Worm (Caenorhabditis elegans) whole organism, L4 larva: Measurements from ENCODE around the gene rbmx-2.
A peak's percentile ranks its signal among the peaks of the same experiment; 100 is the strongest.

Source experiments
- D1046.2 ChIP-seq: fragments of 200-800 bp; sonication (Bioruptor generic); IDR thresholded peaks from 2 replicates; pipeline ENCODE4 v1.3.6; 2022; ENCODE audit warnings: missing genetic modification characterization, missing compliant biosample characterization
- F10B5.3 ChIP-seq: sonication (generic microtip); optimal IDR thresholded peaks from 2 replicates; lab custom pipeline; 2016; ENCODE audit warnings: mild to moderate bottlenecking, missing genetic modification characterization, missing compliant biosample characterization
- T26A8.4 ChIP-seq: fragments of 200-800 bp; sonication (Bioruptor generic); IDR thresholded peaks from 2 replicates; pipeline ENCODE4 v1.3.6; 2022; ENCODE audit warnings: missing genetic modification characterization, missing compliant biosample characterization
- Y105C5A.15 ChIP-seq: fragments of 200-800 bp; sonication (Bioruptor generic); IDR thresholded peaks from 2 replicates; pipeline ENCODE4 v1.3.6; 2022; ENCODE audit warnings: missing genetic modification characterization, missing compliant biosample characterization
- Y48G9A.11 ChIP-seq: fragments of 200-800 bp; sonication (Bioruptor generic); IDR thresholded peaks from 2 replicates; pipeline ENCODE4 v1.3.6; 2022; ENCODE audit warnings: missing genetic modification reagents, missing genetic modification characterization, missing compliant biosample characterization
- Y75B8A.6 ChIP-seq: fragments of 200-800 bp; sonication (Bioruptor generic); IDR thresholded peaks from 2 replicates; pipeline ENCODE4 v1.3.6; 2022; ENCODE audit warnings: missing genetic modification reagents, missing genetic modification characterization, missing compliant biosample characterization
- ZK337.2 ChIP-seq: fragments of 200-800 bp; sonication (Bioruptor generic); IDR thresholded peaks from 2 replicates; pipeline ENCODE4 v1.3.6; 2022; ENCODE audit warnings: missing genetic modification reagents, missing genetic modification characterization, missing compliant biosample characterization
- attf-4 ChIP-seq: sonication (generic microtip); optimal IDR thresholded peaks from 3 replicates; lab custom pipeline; 2017; ENCODE audit warnings: missing biosample characterization, missing genetic modification characterization
- ceh-44 ChIP-seq: fragments of 200-800 bp; sonication (Bioruptor generic); IDR thresholded peaks from 2 replicates; pipeline ENCODE4 v1.3.6; 2022; ENCODE audit warnings: missing genetic modification reagents, missing genetic modification characterization, missing compliant biosample characterization
- ces-1 ChIP-seq: fragments of 150-350 bp; sonication (generic microtip); optimal IDR thresholded peaks from 4 replicates; lab custom pipeline; 2014; ENCODE audit warnings: missing biosample characterization, missing genetic modification reagents, missing genetic modification characterization
- ctbp-1 ChIP-seq: fragments of 200-800 bp; sonication (Bioruptor generic); IDR thresholded peaks from 2 replicates; pipeline ENCODE4 v1.3.6; 2022; ENCODE audit warnings: missing genetic modification reagents, missing genetic modification characterization, missing compliant biosample characterization
- daf-12 ChIP-seq: fragments of 150-350 bp; optimal IDR thresholded peaks from 2 replicates; lab custom pipeline; 2014; ENCODE audit warnings: missing biosample characterization, missing genetic modification reagents, missing genetic modification characterization
- daf-16 ChIP-seq, 3 experiments: sonication (generic microtip); optimal IDR thresholded peaks; 2 replicates each; lab custom pipeline; 2016 to 2017; ENCODE audit warnings: missing genetic modification characterization in 3 of 3, missing genetic modification reagents in 3 of 3, mild to moderate bottlenecking in 2 of 3, missing compliant biosample characterization in 2 of 3, missing biosample characterization in 1 of 3, moderate library complexity in 1 of 3
- daf-8 ChIP-seq: fragments of 200-800 bp; sonication (Bioruptor generic); IDR thresholded peaks from 2 replicates; pipeline ENCODE4 v1.3.6; 2022; ENCODE audit warnings: missing genetic modification characterization, missing compliant biosample characterization
- dmd-8 ChIP-seq: fragments of 200-800 bp; sonication (Bioruptor generic); IDR thresholded peaks from 2 replicates; pipeline ENCODE4 v1.3.6; 2022; ENCODE audit warnings: missing genetic modification characterization, missing compliant biosample characterization
- dpl-1 ChIP-seq: fragments of 150-350 bp; optimal IDR thresholded peaks from 2 replicates; lab custom pipeline; 2014; ENCODE audit warnings: missing biosample characterization, missing genetic modification reagents, missing genetic modification characterization
- dve-1 ChIP-seq: sonication (generic microtip); optimal IDR thresholded peaks from 2 replicates; lab custom pipeline; 2017; ENCODE audit warnings: antibody characterized with exemption, mild to moderate bottlenecking, missing genetic modification characterization, missing compliant biosample characterization; ENCODE audit not compliant: insufficient read depth
- egl-27 ChIP-seq: sonication (generic microtip); optimal IDR thresholded peaks from 3 replicates; lab custom pipeline; 2017; ENCODE audit warnings: missing biosample characterization, missing genetic modification reagents, missing genetic modification characterization
- fkh-10 ChIP-seq: fragments of 150-350 bp; optimal IDR thresholded peaks from 2 replicates; lab custom pipeline; 2014; ENCODE audit warnings: missing biosample characterization, missing genetic modification reagents, missing genetic modification characterization
- fos-1 ChIP-seq: fragments of 150-350 bp; optimal IDR thresholded peaks from 2 replicates; lab custom pipeline; 2014; ENCODE audit warnings: missing biosample characterization, missing genetic modification characterization
- gei-8 ChIP-seq: fragments of 200-800 bp; sonication (Bioruptor generic); optimal IDR thresholded peaks from 2 replicates; lab custom pipeline; 2018; ENCODE audit warnings: mild to moderate bottlenecking, missing genetic modification characterization, missing compliant biosample characterization
- hif-1 ChIP-seq, 2 experiments: sonication (generic microtip); optimal IDR thresholded peaks; 2 replicates each; lab custom pipeline; 2016 to 2017; ENCODE audit warnings: missing compliant biosample characterization in 2 of 2, missing genetic modification characterization in 2 of 2, missing genetic modification reagents in 2 of 2, missing genotype in 2 of 2, mild to moderate bottlenecking in 1 of 2
- hlh-11 ChIP-seq: fragments of 200-800 bp; sonication (Bioruptor generic); optimal IDR thresholded peaks from 2 replicates; lab custom pipeline; 2018; ENCODE audit warnings: mild to moderate bottlenecking, missing genetic modification characterization, missing compliant biosample characterization
- hlh-30 ChIP-seq: sonication (generic microtip); optimal IDR thresholded peaks from 2 replicates; lab custom pipeline; 2017; ENCODE audit warnings: antibody characterized with exemption, mild to moderate bottlenecking, missing genetic modification characterization, missing compliant biosample characterization; ENCODE audit not compliant: insufficient read depth
- hmg-1.1 ChIP-seq: fragments of 200-800 bp; sonication (Bioruptor generic); IDR thresholded peaks from 2 replicates; pipeline ENCODE4 v1.3.6; 2022; ENCODE audit warnings: missing genetic modification reagents, missing genetic modification characterization, missing compliant biosample characterization
- lim-7 ChIP-seq: fragments of 200-800 bp; sonication (Bioruptor generic); IDR thresholded peaks from 2 replicates; pipeline ENCODE4 v1.3.6; 2022; ENCODE audit warnings: missing genetic modification characterization, missing compliant biosample characterization
- lin-1 ChIP-seq: fragments of 200-800 bp; sonication (Bioruptor generic); IDR thresholded peaks from 2 replicates; pipeline ENCODE4 v1.3.6; 2022; ENCODE audit warnings: missing genetic modification reagents, missing genetic modification characterization, missing compliant biosample characterization
- lir-3 ChIP-seq: sonication (generic microtip); optimal IDR thresholded peaks from 2 replicates; lab custom pipeline; 2016; ENCODE audit warnings: mild to moderate bottlenecking, missing genetic modification characterization, missing compliant biosample characterization
- lsy-2 ChIP-seq, 2 experiments: fragments of 150-350 bp in 1 of 2; sonication (generic microtip) in 1 of 2; optimal IDR thresholded peaks; 2 replicates each; lab custom pipeline; 2014 to 2017; ENCODE audit warnings: missing biosample characterization in 2 of 2, missing genetic modification characterization in 2 of 2
- madf-9 ChIP-seq: fragments of 200-800 bp; sonication (Bioruptor generic); conservative IDR thresholded peaks from 2 replicates; pipeline ENCODE4 v1.3.6; 2022; ENCODE audit warnings: missing genetic modification reagents, missing genetic modification characterization, missing compliant biosample characterization
- mep-1 ChIP-seq: fragments of 150-350 bp; sonication (generic microtip); optimal IDR thresholded peaks from 3 replicates; lab custom pipeline; 2014; ENCODE audit warnings: missing biosample characterization, missing genetic modification characterization
- mes-2 ChIP-seq: sonication (generic microtip); optimal IDR thresholded peaks from 2 replicates; lab custom pipeline; 2016; ENCODE audit warnings: missing genotype, mild to moderate bottlenecking, missing genetic modification characterization, missing compliant biosample characterization; ENCODE audit not compliant: poor library complexity, severe bottlenecking
- nhr-102 ChIP-seq: sonication (generic microtip); optimal IDR thresholded peaks from 2 replicates; lab custom pipeline; 2016; ENCODE audit warnings: mild to moderate bottlenecking, missing genetic modification characterization, moderate library complexity, missing compliant biosample characterization
- nhr-28 ChIP-seq: fragments of 150-350 bp; optimal IDR thresholded peaks from 2 replicates; lab custom pipeline; 2014; ENCODE audit warnings: missing biosample characterization, missing genetic modification characterization
- nhr-42 ChIP-seq: fragments of 200-800 bp; sonication (Bioruptor generic); IDR thresholded peaks from 2 replicates; pipeline ENCODE4 v1.3.6; 2022; ENCODE audit warnings: missing genetic modification characterization, missing compliant biosample characterization
- nhr-6 ChIP-seq: fragments of 150-350 bp; optimal IDR thresholded peaks from 2 replicates; lab custom pipeline; 2014; ENCODE audit warnings: missing biosample characterization, missing genetic modification characterization
- pha-4 ChIP-seq, 2 experiments: fragments of 150-350 bp in 1 of 2; fragments of 200-800 bp in 1 of 2; sonication (Bioruptor generic) in 1 of 2; IDR thresholded peaks in 1 of 2; optimal IDR thresholded peaks in 1 of 2; 2 replicates each; pipeline versions ENCODE4 v1.3.6 to Lab custom; 2014 to 2022; ENCODE audit warnings: missing genetic modification characterization in 2 of 2, missing genetic modification reagents in 2 of 2, missing biosample characterization in 1 of 2, missing compliant biosample characterization in 1 of 2
- skn-1 ChIP-seq: fragments of 150-350 bp; optimal IDR thresholded peaks from 2 replicates; lab custom pipeline; 2014; ENCODE audit warnings: missing biosample characterization, missing genetic modification characterization
- snpc-1.2 ChIP-seq: fragments of 200-800 bp; sonication (Bioruptor generic); IDR thresholded peaks from 2 replicates; pipeline ENCODE4 v1.3.6; 2022; ENCODE audit warnings: missing genetic modification reagents, missing genetic modification characterization, missing compliant biosample characterization
- spr-1 ChIP-seq: sonication (generic microtip); optimal IDR thresholded peaks from 2 replicates; lab custom pipeline; 2016; ENCODE audit warnings: mild to moderate bottlenecking, missing genetic modification characterization, missing compliant biosample characterization
- tra-1 ChIP-seq: fragments of 200-800 bp; sonication (Bioruptor generic); IDR thresholded peaks from 2 replicates; pipeline ENCODE4 v1.3.6; 2022; ENCODE audit warnings: missing genetic modification reagents, missing genetic modification characterization, missing compliant biosample characterization
- unc-130 ChIP-seq: sonication (generic microtip); optimal IDR thresholded peaks from 2 replicates; lab custom pipeline; 2016; ENCODE audit warnings: missing genetic modification reagents, missing genetic modification characterization, missing compliant biosample characterization
- unc-62 ChIP-seq, 3 experiments: fragments of 150-350 bp in 1 of 3; sonication (generic microtip); optimal IDR thresholded peaks in 2 of 3; peaks in 1 of 3; 1 replicate in 1 of 3; 2 replicates in 2 of 3; lab custom pipeline; 2014 to 2017; ENCODE audit warnings: missing biosample characterization in 3 of 3, missing genetic modification characterization in 3 of 3, missing genetic modification reagents in 3 of 3, missing genotype in 1 of 3
- zag-1 ChIP-seq: fragments of 150-350 bp; optimal IDR thresholded peaks from 2 replicates; lab custom pipeline; 2014; ENCODE audit warnings: missing biosample characterization, missing genetic modification characterization
- zfp-2 ChIP-seq: sonication (generic microtip); optimal IDR thresholded peaks from 2 replicates; lab custom pipeline; 2016; ENCODE audit warnings: mild to moderate bottlenecking, missing genetic modification characterization, missing compliant biosample characterization
- zip-11 ChIP-seq: fragments of 200-800 bp; sonication (Bioruptor generic); IDR thresholded peaks from 2 replicates; pipeline ENCODE4 v1.3.6; 2022; ENCODE audit warnings: missing genetic modification characterization, missing compliant biosample characterization
- zip-2 ChIP-seq: fragments of 150-350 bp; optimal IDR thresholded peaks from 2 replicates; lab custom pipeline; 2014; ENCODE audit warnings: missing biosample characterization, missing genetic modification characterization

Gene rbmx-2

ce11 chrII:6236093-6236945 is 39.6 kb upstream of the rbmx-2 start (continued):
- TF ChIP-seq Y48G9A.11 (GFP tag; lab: Robert Waterston, UW): no peak
- TF ChIP-seq F10B5.3 (tag; lab: Kevin White, UChicago): no peak
- TF ChIP-seq attf-4 (tag; lab: Kevin White, UChicago): no peak
- peak; percentile 32; the same call in 1 of the 2 replicates for TF ChIP-seq hmg-1.1 (GFP tag; lab: Robert Waterston, UW)
- TF ChIP-seq daf-8 (GFP tag; lab: Robert Waterston, UW): no peak
- TF ChIP-seq pha-4 (GFP tag; IDR thresholded peaks at IDR 0.05; lab: Robert Waterston, UW): no peak
- TF ChIP-seq pha-4 (tag; optimal IDR thresholded peaks at IDR 0.05; lab: Kevin White, UChicago): no peak
- TF ChIP-seq gei-8 (GFP tag; lab: Kevin White, UChicago): no peak
- TF ChIP-seq Y105C5A.15 (GFP tag; lab: Robert Waterston, UW): no peak
- TF ChIP-seq zag-1: no peak
- TF ChIP-seq nhr-102 (tag; lab: Kevin White, UChicago): no peak
- TF ChIP-seq zip-11 (GFP tag; lab: Robert Waterston, UW): no peak
- TF ChIP-seq madf-9 (GFP tag; lab: Robert Waterston, UW): peak; percentile 49; the same call in 1 of the 2 replicates
- no peak for TF ChIP-seq ceh-44
- no peak for TF ChIP-seq unc-130 (GFP tag; lab: Kevin White, UChicago)
- no peak for TF ChIP-seq fkh-10
- TF ChIP-seq lin-1: no peak
- TF ChIP-seq daf-12: no peak
- no peak for TF ChIP-seq nhr-42
- no peak for TF ChIP-seq lim-7 (GFP tag; lab: Robert Waterston, UW)
- no peak for TF ChIP-seq D1046.2
- no peak for TF ChIP-seq egl-27 (tag; lab: Kevin White, UChicago)
- no peak for TF ChIP-seq T26A8.4
- TF ChIP-seq zip-2: no peak
- TF ChIP-seq dpl-1 (GFP tag; lab: Kevin White, UChicago): no peak
- no peak for TF ChIP-seq tra-1
- no peak for TF ChIP-seq ZK337.2 (GFP tag; lab: Robert Waterston, UW)
- TF ChIP-seq Y75B8A.6 (GFP tag; lab: Robert Waterston, UW): no peak
- TF ChIP-seq snpc-1.2 (GFP tag; lab: Robert Waterston, UW): no peak
- TF ChIP-seq ctbp-1 (GFP tag; lab: Robert Waterston, UW): no peak

ce11 chrII:6235432-6236092 is 38.8 kb upstream of the rbmx-2 start, which contains the start of gene T24H7.9:
Gene T24H7.9, minus strand, starts transcription at chrII:6235505.
- no peak for TF ChIP-seq hif-1 (tag; optimal IDR thresholded peaks at IDR 0.05; lab: Kevin White, UChicago)
- no peak for TF ChIP-seq ces-1 (GFP tag; lab: Kevin White, UChicago)
- TF ChIP-seq hlh-30: peak; percentile 66
- TF ChIP-seq daf-16 (GFP tag; optimal IDR thresholded peaks at IDR 0.05; lab: Kevin White, UChicago): no peak
- peak; percentile 60 for TF ChIP-seq daf-16 (tag; optimal IDR thresholded peaks at IDR 0.05; lab: Kevin White, UChicago)
- TF ChIP-seq nhr-28 (tag; lab: Kevin White, UChicago): peak; percentile 31
- peak; percentile 68 for TF ChIP-seq hlh-11 (tag; lab: Kevin White, UChicago)
- no peak for TF ChIP-seq lir-3 (tag; lab: Kevin White, UChicago)
- no peak for TF ChIP-seq attf-4 (tag; lab: Kevin White, UChicago)
- TF ChIP-seq lsy-2 (tag; optimal IDR thresholded peaks at IDR 0.05; lab: Kevin White, UChicago): no peak
- TF ChIP-seq mep-1: peak; percentile 8
- no peak for TF ChIP-seq skn-1 (tag; lab: Kevin White, UChicago)
- TF ChIP-seq unc-62 (GFP tag; optimal IDR thresholded peaks at IDR 0.05 in 1 of 2; lab: Kevin White, UChicago): no peak
- TF ChIP-seq unc-62 (tag; optimal IDR thresholded peaks at IDR 0.05; lab: Kevin White, UChicago): no peak
- TF ChIP-seq dmd-8 (GFP tag; lab: Robert Waterston, UW): no peak
- no peak for TF ChIP-seq spr-1 (tag; lab: Kevin White, UChicago)
- no peak for TF ChIP-seq fos-1 (tag; lab: Kevin White, UChicago)
- 0 out of 2 replicates have a peak, but pooled peaks have one; percentile 41 for TF ChIP-seq lin-1
- peak; percentile 61 for TF ChIP-seq dve-1
- TF ChIP-seq nhr-6 (tag; lab: Kevin White, UChicago): no peak
- TF ChIP-seq zfp-2 (tag; lab: Kevin White, UChicago): no peak
- TF ChIP-seq mes-2 (tag; lab: Kevin White, UChicago): peak; percentile 23
